Worm (Caenorhabditis elegans) whole organism, late embryonic: ENCODE measurements around the gene M163.8.

Experiments
- F13H6.1 ChIP-seq: sonication (generic microtip); optimal IDR thresholded peaks from 2 replicates; lab custom pipeline; 2016; ENCODE audit warnings: missing genetic modification characterization, missing compliant biosample characterization
- K02D7.2 ChIP-seq: sonication (generic microtip); optimal IDR thresholded peaks from 2 replicates; lab custom pipeline; 2017; ENCODE audit warnings: mild to moderate bottlenecking, missing genetic modification characterization, missing compliant biosample characterization
- K09A11.1 ChIP-seq: sonication (generic microtip); optimal IDR thresholded peaks from 2 replicates; lab custom pipeline; 2017; ENCODE audit warnings: antibody characterized with exemption, mild to moderate bottlenecking, missing genetic modification characterization, missing compliant biosample characterization; ENCODE audit not compliant: insufficient read depth
- T23F11.4 ChIP-seq: fragments of 200-800 bp; sonication (Bioruptor generic); optimal IDR thresholded peaks from 2 replicates; lab custom pipeline; 2018; ENCODE audit warnings: mild to moderate bottlenecking, missing genetic modification characterization, missing compliant biosample characterization
- Y22D7AL.16 ChIP-seq: sonication (generic microtip); optimal IDR thresholded peaks from 2 replicates; lab custom pipeline; 2016; ENCODE audit warnings: missing genetic modification characterization, missing compliant biosample characterization
- ahr-1 ChIP-seq: sonication (generic microtip); optimal IDR thresholded peaks from 2 replicates; lab custom pipeline; 2016; ENCODE audit warnings: missing genetic modification characterization, missing compliant biosample characterization
- ama-1 ChIP-seq: fragments of 150-350 bp; optimal IDR thresholded peaks from 2 replicates; lab custom pipeline; 2014
- ceh-14 ChIP-seq: sonication (generic microtip); optimal IDR thresholded peaks from 2 replicates; lab custom pipeline; 2016; ENCODE audit warnings: missing genotype, missing genetic modification characterization, missing compliant biosample characterization
- ceh-19 ChIP-seq: fragments of 200-800 bp; sonication (Bioruptor generic); optimal IDR thresholded peaks from 2 replicates; lab custom pipeline; 2018; ENCODE audit warnings: mild to moderate bottlenecking, missing genetic modification characterization, missing compliant biosample characterization
- ceh-24 ChIP-seq: sonication (generic microtip); optimal IDR thresholded peaks from 2 replicates; lab custom pipeline; 2016; ENCODE audit warnings: mild to moderate bottlenecking, missing genetic modification characterization, missing compliant biosample characterization
- ceh-30 ChIP-seq: fragments of 150-350 bp; optimal IDR thresholded peaks from 2 replicates; lab custom pipeline; 2014; ENCODE audit warnings: missing biosample characterization, missing genetic modification characterization
- ceh-31 ChIP-seq: sonication (generic microtip); optimal IDR thresholded peaks from 2 replicates; lab custom pipeline; 2016; ENCODE audit warnings: missing genetic modification characterization, missing compliant biosample characterization
- ceh-34 ChIP-seq: sonication (generic microtip); optimal IDR thresholded peaks from 2 replicates; lab custom pipeline; 2016; ENCODE audit warnings: mild to moderate bottlenecking, missing genetic modification characterization, missing compliant biosample characterization
- ceh-48 ChIP-seq: sonication (generic microtip); optimal IDR thresholded peaks from 2 replicates; lab custom pipeline; 2016; ENCODE audit warnings: missing genetic modification characterization, inconsistent platforms, missing compliant biosample characterization
- ceh-6 ChIP-seq: fragments of 200-800 bp; sonication (Bioruptor generic); optimal IDR thresholded peaks from 2 replicates; lab custom pipeline; 2018; ENCODE audit warnings: mild to moderate bottlenecking, missing genetic modification characterization, missing compliant biosample characterization
- ceh-9 ChIP-seq: sonication (generic microtip); optimal IDR thresholded peaks from 2 replicates; lab custom pipeline; 2016; ENCODE audit warnings: mild to moderate bottlenecking, missing genetic modification characterization, inconsistent platforms, missing compliant biosample characterization
- che-1 ChIP-seq: sonication (generic microtip); optimal IDR thresholded peaks from 2 replicates; lab custom pipeline; 2016; ENCODE audit warnings: mild to moderate bottlenecking, missing genetic modification characterization, missing compliant biosample characterization
- dve-1 ChIP-seq: sonication (generic microtip); optimal IDR thresholded peaks from 2 replicates; lab custom pipeline; 2017; ENCODE audit warnings: antibody characterized with exemption, mild to moderate bottlenecking, missing genetic modification characterization, missing compliant biosample characterization
- elt-2 ChIP-seq: sonication (generic microtip); optimal IDR thresholded peaks from 2 replicates; lab custom pipeline; 2016; ENCODE audit warnings: missing genetic modification reagents, missing genetic modification characterization, missing compliant biosample characterization
- elt-4 ChIP-seq: sonication (generic microtip); optimal IDR thresholded peaks from 2 replicates; lab custom pipeline; 2016; ENCODE audit warnings: missing genetic modification characterization, missing compliant biosample characterization
- eyg-1 ChIP-seq: sonication (generic microtip); optimal IDR thresholded peaks from 2 replicates; lab custom pipeline; 2016; ENCODE audit warnings: missing genotype, missing genetic modification characterization, missing compliant biosample characterization
- fax-1 ChIP-seq: sonication (generic microtip); optimal IDR thresholded peaks from 2 replicates; lab custom pipeline; 2016; ENCODE audit warnings: missing genotype, missing genetic modification characterization, missing compliant biosample characterization
- hlh-30 ChIP-seq: sonication (generic microtip); optimal IDR thresholded peaks from 2 replicates; lab custom pipeline; 2017; ENCODE audit warnings: antibody characterized with exemption, missing genetic modification characterization, missing compliant biosample characterization; ENCODE audit not compliant: insufficient read depth
- hlh-6 ChIP-seq: sonication (generic microtip); optimal IDR thresholded peaks from 2 replicates; lab custom pipeline; 2016; ENCODE audit warnings: missing genotype, missing genetic modification characterization, missing compliant biosample characterization
- lim-6 ChIP-seq: sonication (generic microtip); optimal IDR thresholded peaks from 2 replicates; lab custom pipeline; 2016; ENCODE audit warnings: missing genetic modification characterization, missing compliant biosample characterization
- lin-11 ChIP-seq: fragments of 200-800 bp; sonication (Bioruptor generic); optimal IDR thresholded peaks from 2 replicates; lab custom pipeline; 2018; ENCODE audit warnings: mild to moderate bottlenecking, missing genetic modification characterization, missing compliant biosample characterization
- madf-2 ChIP-seq: sonication (generic microtip); optimal IDR thresholded peaks from 2 replicates; lab custom pipeline; 2017; ENCODE audit warnings: missing genetic modification characterization, missing compliant biosample characterization
- mec-3 ChIP-seq: sonication (generic microtip); optimal IDR thresholded peaks from 2 replicates; lab custom pipeline; 2016; ENCODE audit warnings: borderline replicate concordance, missing genetic modification characterization, missing compliant biosample characterization
- npax-4 ChIP-seq: sonication (generic microtip); optimal IDR thresholded peaks from 2 replicates; lab custom pipeline; 2016; ENCODE audit warnings: missing genetic modification characterization, missing compliant biosample characterization
- odd-2 ChIP-seq: sonication (generic microtip); optimal IDR thresholded peaks from 2 replicates; lab custom pipeline; 2017; ENCODE audit warnings: antibody characterized with exemption, mild to moderate bottlenecking, missing genetic modification characterization, missing compliant biosample characterization
- pag-3 ChIP-seq: sonication (generic microtip); optimal IDR thresholded peaks from 2 replicates; lab custom pipeline; 2016; ENCODE audit warnings: missing compliant biosample characterization, missing genetic modification characterization, borderline replicate concordance
- pax-1 ChIP-seq: fragments of 150-350 bp; optimal IDR thresholded peaks from 2 replicates; lab custom pipeline; 2014; ENCODE audit warnings: missing biosample characterization, missing genetic modification characterization
- pha-2 ChIP-seq: sonication (generic microtip); optimal IDR thresholded peaks from 2 replicates; lab custom pipeline; 2017; ENCODE audit warnings: mild to moderate bottlenecking, missing genetic modification characterization, missing compliant biosample characterization
- pha-4 ChIP-seq: fragments of 150-350 bp; optimal IDR thresholded peaks from 2 replicates; lab custom pipeline; 2018; ENCODE audit warnings: missing biosample characterization, missing genetic modification reagents, missing genetic modification characterization
- pqm-1 ChIP-seq: sonication (generic microtip); optimal IDR thresholded peaks from 2 replicates; lab custom pipeline; 2016; ENCODE audit warnings: missing genetic modification characterization, missing compliant biosample characterization
- pros-1 ChIP-seq: fragments of 150-350 bp; optimal IDR thresholded peaks from 2 replicates; lab custom pipeline; 2014; ENCODE audit warnings: missing biosample characterization, missing genetic modification reagents, missing genetic modification characterization
- ref-2 ChIP-seq: sonication (generic microtip); optimal IDR thresholded peaks from 2 replicates; lab custom pipeline; 2016; ENCODE audit warnings: missing genetic modification characterization, missing compliant biosample characterization
- sdc-2 ChIP-seq: sonication (generic microtip); optimal IDR thresholded peaks from 2 replicates; lab custom pipeline; 2016; ENCODE audit warnings: missing genotype, missing genetic modification characterization, missing compliant biosample characterization
- sox-4 ChIP-seq: sonication (generic microtip); optimal IDR thresholded peaks from 2 replicates; lab custom pipeline; 2017; ENCODE audit warnings: mild to moderate bottlenecking, missing genetic modification characterization, inconsistent platforms, missing compliant biosample characterization
- tbx-2 ChIP-seq: sonication (generic microtip); optimal IDR thresholded peaks from 2 replicates; lab custom pipeline; 2016; ENCODE audit warnings: missing genetic modification characterization, missing compliant biosample characterization
- tbx-7 ChIP-seq: sonication (generic microtip); optimal IDR thresholded peaks from 2 replicates; lab custom pipeline; 2016; ENCODE audit warnings: missing genotype, missing genetic modification characterization, missing compliant biosample characterization
- ttx-3 ChIP-seq: sonication (generic microtip); optimal IDR thresholded peaks from 2 replicates; lab custom pipeline; 2016; ENCODE audit warnings: missing genetic modification reagents, missing genetic modification characterization, missing compliant biosample characterization
- unc-3 ChIP-seq, 2 experiments: fragments of 200-800 bp in 1 of 2; sonication (Bioruptor generic) in 1 of 2; sonication (generic microtip) in 1 of 2; conservative IDR thresholded peaks in 1 of 2; optimal IDR thresholded peaks in 1 of 2; 2 replicates each; pipeline versions ENCODE4 v1.3.6 to Lab custom; 2016 to 2022; ENCODE audit warnings: missing compliant biosample characterization in 2 of 2, missing genetic modification characterization in 2 of 2, missing genetic modification reagents in 1 of 2
- unc-55 ChIP-seq: sonication (generic microtip); optimal IDR thresholded peaks from 2 replicates; lab custom pipeline; 2017; ENCODE audit warnings: missing biosample characterization, missing genetic modification reagents, missing genetic modification characterization
- unc-86 ChIP-seq: sonication (generic microtip); optimal IDR thresholded peaks from 2 replicates; lab custom pipeline; 2016; ENCODE audit warnings: missing genetic modification characterization, missing compliant biosample characterization
- ztf-16 ChIP-seq: sonication (generic microtip); optimal IDR thresholded peaks from 2 replicates; lab custom pipeline; 2017; ENCODE audit warnings: missing genetic modification characterization, missing compliant biosample characterization

M163.8 gene

ce11 chrX:14480248-14480647 lies 4.7 kb upstream of the M163.8 start, which contains the start of gene gfi-3 (continued):
- peak; percentile 41 for TF ChIP-seq ttx-3 (tag; lab: Kevin White, UChicago)
- TF ChIP-seq dve-1 (tag; lab: Kevin White, UChicago) = no peak
- no peak for TF ChIP-seq mec-3 (tag; lab: Kevin White, UChicago)
- TF ChIP-seq unc-55 (GFP tag; lab: Kevin White, UChicago) = peak; percentile 23
- TF ChIP-seq ceh-9 (tag; lab: Kevin White, UChicago) = no peak
- TF ChIP-seq pha-4 (tag; lab: Kevin White, UChicago) = no peak
- peak; percentile 72 for TF ChIP-seq tbx-2 (tag; lab: Kevin White, UChicago)
- no peak for TF ChIP-seq ref-2 (tag; lab: Kevin White, UChicago)
- no peak for TF ChIP-seq pax-1 (tag; lab: Kevin White, UChicago)
- TF ChIP-seq pha-2 (tag; lab: Kevin White, UChicago) = peak; percentile 17
- TF ChIP-seq T23F11.4 (GFP tag; lab: Kevin White, UChicago) = no peak
- TF ChIP-seq unc-86 (tag; lab: Kevin White, UChicago) = peak; percentile 40
- TF ChIP-seq npax-4 (tag; lab: Kevin White, UChicago) = no peak
- peak; percentile 76 for TF ChIP-seq sdc-2
- no peak for TF ChIP-seq ztf-16 (tag; lab: Kevin White, UChicago)
- no peak for TF ChIP-seq Y22D7AL.16 (tag; lab: Kevin White, UChicago)
- TF ChIP-seq fax-1 = no peak
- TF ChIP-seq hlh-30 (tag; lab: Kevin White, UChicago) = no peak
- no peak for TF ChIP-seq ceh-6 (GFP tag; lab: Kevin White, UChicago)
- no peak for TF ChIP-seq K09A11.1 (tag; lab: Kevin White, UChicago)
- TF ChIP-seq lin-11 (tag; lab: Kevin White, UChicago) = no peak
- TF ChIP-seq madf-2 (tag; lab: Kevin White, UChicago) = peak; percentile 48
- TF ChIP-seq elt-2 (tag; lab: Kevin White, UChicago) = peak; percentile 72
- no peak for TF ChIP-seq che-1 (tag; lab: Kevin White, UChicago)
- TF ChIP-seq ama-1 (lab: Kevin White, UChicago) = no peak
- TF ChIP-seq ceh-14 (tag; lab: Kevin White, UChicago) = peak; percentile 11
- no peak for TF ChIP-seq elt-4
- peak; percentile 18 for TF ChIP-seq ceh-48 (tag; lab: Kevin White, UChicago)
- TF ChIP-seq ahr-1 (tag; lab: Kevin White, UChicago) = no peak
- no peak for TF ChIP-seq K02D7.2 (tag; lab: Kevin White, UChicago)
- no peak for TF ChIP-seq ceh-30 (tag; lab: Kevin White, UChicago)
- TF ChIP-seq pag-3 (tag; lab: Kevin White, UChicago) = no peak
- TF ChIP-seq ceh-19 = no peak
- TF ChIP-seq lim-6 (tag; lab: Kevin White, UChicago) = no peak
- TF ChIP-seq odd-2 (tag; lab: Kevin White, UChicago) = no peak
- no peak for TF ChIP-seq pros-1 (tag; lab: Kevin White, UChicago)
- peak; percentile 33 for TF ChIP-seq sox-4 (tag; lab: Kevin White, UChicago)
- TF ChIP-seq ceh-34 (tag; lab: Kevin White, UChicago) = peak; percentile 77
- no peak for TF ChIP-seq ceh-24 (tag; lab: Kevin White, UChicago)
- peak; percentile 20; the same call in 1 of the 2 replicates for TF ChIP-seq unc-3 (GFP tag; conservative IDR thresholded peaks at IDR 0.05; lab: Robert Waterston, UW)
- TF ChIP-seq unc-3 (tag; optimal IDR thresholded peaks at IDR 0.05; lab: Kevin White, UChicago) = no peak
- peak; percentile 8 for TF ChIP-seq F13H6.1
- TF ChIP-seq eyg-1 = no peak
- TF ChIP-seq pqm-1 (tag; lab: Kevin White, UChicago) = no peak
- peak; percentile 46 for TF ChIP-seq ceh-31 (tag; lab: Kevin White, UChicago)
- TF ChIP-seq tbx-7 (tag; lab: Kevin White, UChicago) = no peak
- TF ChIP-seq hlh-6 (tag; lab: Kevin White, UChicago) = no peak
